Worm (Caenorhabditis elegans): ENCODE measurements around the gene srh-169.

srh-169 gene

DNA sequence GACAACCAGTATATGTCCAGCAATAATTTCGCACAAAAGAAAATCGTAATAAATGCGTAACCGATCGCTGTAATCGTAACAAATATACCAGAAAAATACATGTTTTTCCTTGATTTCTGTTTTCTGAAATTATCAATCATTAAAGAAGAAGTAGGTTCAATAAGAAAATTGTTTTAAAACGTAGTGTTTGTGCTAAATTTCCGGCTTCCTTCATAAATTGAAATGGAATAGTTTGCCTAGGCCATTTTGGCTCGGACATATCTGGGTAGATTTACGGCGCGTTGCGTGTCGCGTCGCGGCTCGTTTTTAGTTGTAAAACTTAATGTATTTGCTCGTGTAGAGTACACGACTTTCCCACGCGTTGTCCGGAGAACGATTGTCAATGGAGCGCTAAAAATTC lies 35.3 kb downstream of the srh-169 start, which contains the start of gene F38H12.5 (continued):
- TF ChIP-seq C08G9.2 (tag; optimal IDR thresholded peaks at IDR 0.05) (no peak), che-1 (tag; optimal IDR thresholded peaks at IDR 0.05) (no peak)

ce11 chrV:4094740-4095139 lies 47.1 kb downstream of the srh-169 start, which contains the start of gene nhr-181:
Gene nhr-181, plus strand, starts transcription at chrV:4095040.
- TF ChIP-seq ets-4 (tag; optimal IDR thresholded peaks at IDR 0.05) (no peak), hlh-15 (tag; optimal IDR thresholded peaks at IDR 0.05) (no peak), ceh-24 (tag; optimal IDR thresholded peaks at IDR 0.05) (no peak), fkh-6 (tag; optimal IDR thresholded peaks at IDR 0.05) (no peak), tbx-7 (tag; optimal IDR thresholded peaks at IDR 0.05) (no peak), ceh-48 (tag; optimal IDR thresholded peaks at IDR 0.05) (no peak), ama-1 (optimal IDR thresholded peaks at IDR 0.05) (no peak), ceh-9 (tag; optimal IDR thresholded peaks at IDR 0.05) (no peak), ceh-45 (GFP tag; IDR thresholded peaks at IDR 0.05) (no peak), pqm-1 (tag; optimal IDR thresholded peaks at IDR 0.05) (no peak), sox-2 (GFP tag; IDR thresholded peaks at IDR 0.05) (no peak), tbx-2 (tag; optimal IDR thresholded peaks at IDR 0.05) (no peak), dmd-4 (tag; optimal IDR thresholded peaks at IDR 0.05; ENCODE audit: borderline replicate concordance) (no peak)

Data from whole organism, late embryonic.